Worm (Caenorhabditis elegans) whole organism, L3 larva: ENCODE measurements around the gene bec-1.

ENCODE experiments used
- ceh-16 ChIP-seq: sonication (generic microtip); optimal IDR thresholded peaks from 2 replicates; lab custom pipeline; 2017; ENCODE audit warnings: missing biosample characterization, missing genetic modification characterization
- lin-15B ChIP-seq: fragments of 150-350 bp; optimal IDR thresholded peaks from 2 replicates; lab custom pipeline; 2014; ENCODE audit warnings: missing biosample characterization, missing genetic modification characterization
- nhr-11 ChIP-seq: fragments of 150-350 bp; optimal IDR thresholded peaks from 2 replicates; lab custom pipeline; 2014; ENCODE audit warnings: missing biosample characterization, missing genetic modification characterization
- nhr-237 ChIP-seq: fragments of 150-350 bp; optimal IDR thresholded peaks from 2 replicates; lab custom pipeline; 2014; ENCODE audit warnings: missing biosample characterization, missing genetic modification characterization
- nhr-28 ChIP-seq: fragments of 150-350 bp; optimal IDR thresholded peaks from 2 replicates; lab custom pipeline; 2014; ENCODE audit warnings: missing biosample characterization, missing genetic modification characterization
- nhr-43 ChIP-seq: sonication (generic microtip); optimal IDR thresholded peaks from 2 replicates; lab custom pipeline; 2016; ENCODE audit warnings: mild to moderate bottlenecking, missing genetic modification characterization, missing compliant biosample characterization; ENCODE audit not compliant: poor library complexity, severe bottlenecking
- pqm-1 ChIP-seq: fragments of 150-350 bp; optimal IDR thresholded peaks from 2 replicates; lab custom pipeline; 2017; ENCODE audit warnings: missing biosample characterization, missing genetic modification characterization, inconsistent platforms
- sea-2 ChIP-seq: fragments of 150-350 bp; sonication (generic microtip); optimal IDR thresholded peaks from 4 replicates; lab custom pipeline; 2014; ENCODE audit warnings: missing biosample characterization, missing genetic modification reagents, missing genetic modification characterization
- zag-1 ChIP-seq: fragments of 150-350 bp; optimal IDR thresholded peaks from 2 replicates; lab custom pipeline; 2014; ENCODE audit warnings: missing biosample characterization, missing genetic modification characterization
- ztf-4 ChIP-seq: fragments of 150-350 bp; optimal IDR thresholded peaks from 2 replicates; lab custom pipeline; 2014; ENCODE audit warnings: missing biosample characterization, missing genetic modification characterization

ce11 chrIV:5653649-5654048 is 10.6 kb downstream of the bec-1 start, which contains the start of gene clec-178:
- TF ChIP-seq nhr-28 (tag; lab: Kevin White, UChicago) (no peak), ceh-16 (tag; lab: Kevin White, UChicago) (no peak), lin-15B (no peak), zag-1 (no peak), nhr-43 (no peak), ztf-4 (tag; lab: Kevin White, UChicago) (no peak), pqm-1 (no peak), nhr-11 (tag; lab: Kevin White, UChicago) (no peak), nhr-237 (tag; lab: Kevin White, UChicago) (no peak), sea-2 (GFP tag; lab: Kevin White, UChicago) (no peak)
